Worm (Caenorhabditis elegans) whole organism, L4 larva: ENCODE data around the gene R08A2.1.

ENCODE experiments used
- D1046.2 ChIP-seq: fragments of 200-800 bp; sonication (Bioruptor generic); IDR thresholded peaks from 2 replicates; pipeline ENCODE4 v1.3.6; 2022; ENCODE audit warnings: missing genetic modification characterization, missing compliant biosample characterization
- F49E8.2 ChIP-seq: sonication (generic microtip); optimal IDR thresholded peaks from 2 replicates; lab custom pipeline; 2016; ENCODE audit warnings: missing compliant biosample characterization, mild to moderate bottlenecking, missing genetic modification characterization, borderline replicate concordance
- T20F7.1 ChIP-seq: fragments of 200-800 bp; sonication (Bioruptor generic); optimal IDR thresholded peaks from 2 replicates; lab custom pipeline; 2018; ENCODE audit warnings: mild to moderate bottlenecking, missing genetic modification characterization, missing compliant biosample characterization
- T26A8.4 ChIP-seq: fragments of 200-800 bp; sonication (Bioruptor generic); IDR thresholded peaks from 2 replicates; pipeline ENCODE4 v1.3.6; 2022; ENCODE audit warnings: missing genetic modification characterization, missing compliant biosample characterization
- Y48G9A.11 ChIP-seq: fragments of 200-800 bp; sonication (Bioruptor generic); IDR thresholded peaks from 2 replicates; pipeline ENCODE4 v1.3.6; 2022; ENCODE audit warnings: missing genetic modification reagents, missing genetic modification characterization, missing compliant biosample characterization
- Y75B8A.6 ChIP-seq: fragments of 200-800 bp; sonication (Bioruptor generic); IDR thresholded peaks from 2 replicates; pipeline ENCODE4 v1.3.6; 2022; ENCODE audit warnings: missing genetic modification reagents, missing genetic modification characterization, missing compliant biosample characterization
- aha-1 ChIP-seq: fragments of 150-350 bp; peaks from one replicate; lab custom pipeline; 2014; ENCODE audit warnings: missing biosample characterization, missing genetic modification characterization
- aly-2 ChIP-seq: sonication (generic microtip); optimal IDR thresholded peaks from 2 replicates; lab custom pipeline; 2018; ENCODE audit warnings: missing biosample characterization, missing genetic modification characterization
- ama-1 ChIP-seq: fragments of 150-350 bp; optimal IDR thresholded peaks from 2 replicates; lab custom pipeline; 2014; ENCODE audit warnings: inconsistent platforms, mixed read lengths
- ceh-20 ChIP-seq: fragments of 200-800 bp; sonication (Bioruptor generic); IDR thresholded peaks from 2 replicates; pipeline ENCODE4 v1.3.6; 2022; ENCODE audit warnings: missing genetic modification reagents, missing genetic modification characterization, missing compliant biosample characterization
- ceh-32 ChIP-seq: sonication (generic microtip); optimal IDR thresholded peaks from 2 replicates; lab custom pipeline; 2016; ENCODE audit warnings: mild to moderate bottlenecking, missing genetic modification characterization, missing compliant biosample characterization; ENCODE audit not compliant: poor library complexity
- ceh-44 ChIP-seq: fragments of 200-800 bp; sonication (Bioruptor generic); IDR thresholded peaks from 2 replicates; pipeline ENCODE4 v1.3.6; 2022; ENCODE audit warnings: missing genetic modification reagents, missing genetic modification characterization, missing compliant biosample characterization
- cey-2 ChIP-seq: sonication (generic microtip); optimal IDR thresholded peaks from 3 replicates; lab custom pipeline; 2017; ENCODE audit warnings: missing genetic modification characterization, mild to moderate bottlenecking, missing compliant biosample characterization, antibody characterized with exemption, borderline replicate concordance; ENCODE audit not compliant: insufficient read depth
- daf-16 ChIP-seq, 3 experiments: sonication (generic microtip); optimal IDR thresholded peaks; 2 replicates each; lab custom pipeline; 2016 to 2017; ENCODE audit warnings: missing genetic modification characterization in 3 of 3, missing genetic modification reagents in 3 of 3, mild to moderate bottlenecking in 2 of 3, missing compliant biosample characterization in 2 of 3, missing biosample characterization in 1 of 3, moderate library complexity in 1 of 3
- daf-19 ChIP-seq: fragments of 200-800 bp; sonication (Bioruptor generic); conservative IDR thresholded peaks from 2 replicates; pipeline ENCODE4 v1.3.6; 2022; ENCODE audit warnings: missing genetic modification characterization, missing compliant biosample characterization
- daf-8 ChIP-seq: fragments of 200-800 bp; sonication (Bioruptor generic); IDR thresholded peaks from 2 replicates; pipeline ENCODE4 v1.3.6; 2022; ENCODE audit warnings: missing genetic modification characterization, missing compliant biosample characterization
- duxl-1 ChIP-seq: sonication (generic microtip); optimal IDR thresholded peaks from 2 replicates; lab custom pipeline; 2016; ENCODE audit warnings: mild to moderate bottlenecking, missing genetic modification characterization, moderate library complexity, missing compliant biosample characterization; ENCODE audit not compliant: poor library complexity
- egl-43 ChIP-seq: fragments of 200-800 bp; sonication (Bioruptor generic); IDR thresholded peaks from 2 replicates; pipeline ENCODE4 v1.3.6; 2022; ENCODE audit warnings: missing genetic modification reagents, missing genetic modification characterization, missing compliant biosample characterization
- fos-1 ChIP-seq: fragments of 150-350 bp; optimal IDR thresholded peaks from 2 replicates; lab custom pipeline; 2014; ENCODE audit warnings: missing biosample characterization, missing genetic modification characterization
- hif-1 ChIP-seq, 2 experiments: sonication (generic microtip); optimal IDR thresholded peaks; 2 replicates each; lab custom pipeline; 2016 to 2017; ENCODE audit warnings: missing compliant biosample characterization in 2 of 2, missing genetic modification characterization in 2 of 2, missing genetic modification reagents in 2 of 2, missing genotype in 2 of 2, mild to moderate bottlenecking in 1 of 2
- hlh-30 ChIP-seq: sonication (generic microtip); optimal IDR thresholded peaks from 2 replicates; lab custom pipeline; 2017; ENCODE audit warnings: antibody characterized with exemption, mild to moderate bottlenecking, missing genetic modification characterization, missing compliant biosample characterization; ENCODE audit not compliant: insufficient read depth
- jun-1 ChIP-seq: fragments of 150-350 bp; optimal IDR thresholded peaks from 2 replicates; lab custom pipeline; 2014; ENCODE audit warnings: missing biosample characterization, missing genetic modification reagents, missing genetic modification characterization
- lin-13 ChIP-seq: fragments of 150-350 bp; optimal IDR thresholded peaks from 2 replicates; lab custom pipeline; 2014; ENCODE audit warnings: missing biosample characterization, missing genetic modification reagents, missing genetic modification characterization
- lin-15B ChIP-seq: fragments of 150-350 bp; sonication (generic microtip); optimal IDR thresholded peaks from 3 replicates; lab custom pipeline; 2014; ENCODE audit warnings: missing biosample characterization, missing genetic modification characterization
- lin-38 ChIP-seq: fragments of 200-800 bp; sonication (Bioruptor generic); IDR thresholded peaks from 2 replicates; pipeline ENCODE4 v1.3.6; 2022; ENCODE audit warnings: missing genetic modification reagents, missing genetic modification characterization, missing compliant biosample characterization
- madf-5 ChIP-seq, 2 experiments: fragments of 200-800 bp; sonication (Bioruptor generic); IDR thresholded peaks; 2 replicates each; pipeline ENCODE4 v1.3.6; 2022; ENCODE audit warnings: missing compliant biosample characterization in 2 of 2, missing genetic modification characterization in 2 of 2
- mdl-1 ChIP-seq, 2 experiments: fragments of 150-350 bp in 1 of 2; sonication (generic microtip) in 1 of 2; optimal IDR thresholded peaks; 2 replicates each; lab custom pipeline; 2014 to 2017; ENCODE audit warnings: missing biosample characterization in 2 of 2, missing genetic modification characterization in 2 of 2
- mdt-29 ChIP-seq: fragments of 200-800 bp; sonication (Bioruptor generic); IDR thresholded peaks from 2 replicates; pipeline ENCODE4 v1.3.6; 2022; ENCODE audit warnings: missing genetic modification reagents, missing genetic modification characterization, missing compliant biosample characterization
- mep-1 ChIP-seq: fragments of 150-350 bp; sonication (generic microtip); optimal IDR thresholded peaks from 3 replicates; lab custom pipeline; 2014; ENCODE audit warnings: missing biosample characterization, missing genetic modification characterization
- mes-2 ChIP-seq: sonication (generic microtip); optimal IDR thresholded peaks from 2 replicates; lab custom pipeline; 2016; ENCODE audit warnings: missing genotype, mild to moderate bottlenecking, missing genetic modification characterization, missing compliant biosample characterization; ENCODE audit not compliant: poor library complexity, severe bottlenecking
- nhr-11 ChIP-seq: fragments of 150-350 bp; optimal IDR thresholded peaks from 2 replicates; lab custom pipeline; 2014; ENCODE audit warnings: missing biosample characterization, missing genetic modification characterization
- nhr-237 ChIP-seq: sonication (generic microtip); optimal IDR thresholded peaks from 2 replicates; lab custom pipeline; 2017; ENCODE audit warnings: missing biosample characterization, missing genetic modification characterization
- nhr-28 ChIP-seq: fragments of 150-350 bp; optimal IDR thresholded peaks from 2 replicates; lab custom pipeline; 2014; ENCODE audit warnings: missing biosample characterization, missing genetic modification characterization
- nhr-41 ChIP-seq: fragments of 200-800 bp; sonication (Bioruptor generic); IDR thresholded peaks from 2 replicates; pipeline ENCODE4 v1.3.6; 2022; ENCODE audit warnings: missing genetic modification reagents, missing genetic modification characterization, missing compliant biosample characterization
- nhr-6 ChIP-seq: fragments of 150-350 bp; optimal IDR thresholded peaks from 2 replicates; lab custom pipeline; 2014; ENCODE audit warnings: missing biosample characterization, missing genetic modification characterization
- nhr-76 ChIP-seq: fragments of 150-350 bp; optimal IDR thresholded peaks from 2 replicates; lab custom pipeline; 2014; ENCODE audit warnings: missing biosample characterization, missing genetic modification characterization
- nhr-77 ChIP-seq: fragments of 150-350 bp; optimal IDR thresholded peaks from 2 replicates; lab custom pipeline; 2014; ENCODE audit warnings: missing biosample characterization, missing genetic modification characterization
- php-3 ChIP-seq: fragments of 200-800 bp; sonication (Bioruptor generic); IDR thresholded peaks from 2 replicates; pipeline ENCODE4 v1.3.6; 2022; ENCODE audit warnings: missing genetic modification reagents, missing genetic modification characterization, missing compliant biosample characterization
- pqm-1 ChIP-seq: sonication (generic microtip); optimal IDR thresholded peaks from 2 replicates; lab custom pipeline; 2017; ENCODE audit warnings: missing biosample characterization, missing genetic modification characterization
- rbr-2 ChIP-seq: sonication (generic microtip); optimal IDR thresholded peaks from 2 replicates; lab custom pipeline; 2016; ENCODE audit warnings: missing genotype, missing genetic modification characterization, missing compliant biosample characterization
- saeg-2 ChIP-seq: fragments of 200-800 bp; sonication (Bioruptor generic); IDR thresholded peaks from 2 replicates; pipeline ENCODE4 v1.3.6; 2022; ENCODE audit warnings: missing genetic modification reagents, missing genetic modification characterization, missing compliant biosample characterization
- sdz-12 ChIP-seq: fragments of 200-800 bp; sonication (Bioruptor generic); optimal IDR thresholded peaks from 2 replicates; lab custom pipeline; 2018; ENCODE audit warnings: mild to moderate bottlenecking, missing genetic modification characterization, missing compliant biosample characterization
- set-16 ChIP-seq: fragments of 200-800 bp; sonication (Bioruptor generic); IDR thresholded peaks from 2 replicates; pipeline ENCODE4 v1.3.6; 2022; ENCODE audit warnings: missing genetic modification reagents, missing genetic modification characterization, missing compliant biosample characterization
- snpc-4 ChIP-seq: fragments of 150-350 bp; optimal IDR thresholded peaks from 2 replicates; lab custom pipeline; 2014; ENCODE audit warnings: missing biosample characterization, missing genetic modification characterization
- unc-130 ChIP-seq: sonication (generic microtip); optimal IDR thresholded peaks from 2 replicates; lab custom pipeline; 2016; ENCODE audit warnings: missing genetic modification reagents, missing genetic modification characterization, missing compliant biosample characterization
- zfp-3 ChIP-seq: fragments of 200-800 bp; sonication (Bioruptor generic); conservative IDR thresholded peaks from 2 replicates; pipeline ENCODE4 v1.3.6; 2022; ENCODE audit warnings: missing genetic modification reagents, missing genetic modification characterization, missing compliant biosample characterization

Gene R08A2.1

DNA sequence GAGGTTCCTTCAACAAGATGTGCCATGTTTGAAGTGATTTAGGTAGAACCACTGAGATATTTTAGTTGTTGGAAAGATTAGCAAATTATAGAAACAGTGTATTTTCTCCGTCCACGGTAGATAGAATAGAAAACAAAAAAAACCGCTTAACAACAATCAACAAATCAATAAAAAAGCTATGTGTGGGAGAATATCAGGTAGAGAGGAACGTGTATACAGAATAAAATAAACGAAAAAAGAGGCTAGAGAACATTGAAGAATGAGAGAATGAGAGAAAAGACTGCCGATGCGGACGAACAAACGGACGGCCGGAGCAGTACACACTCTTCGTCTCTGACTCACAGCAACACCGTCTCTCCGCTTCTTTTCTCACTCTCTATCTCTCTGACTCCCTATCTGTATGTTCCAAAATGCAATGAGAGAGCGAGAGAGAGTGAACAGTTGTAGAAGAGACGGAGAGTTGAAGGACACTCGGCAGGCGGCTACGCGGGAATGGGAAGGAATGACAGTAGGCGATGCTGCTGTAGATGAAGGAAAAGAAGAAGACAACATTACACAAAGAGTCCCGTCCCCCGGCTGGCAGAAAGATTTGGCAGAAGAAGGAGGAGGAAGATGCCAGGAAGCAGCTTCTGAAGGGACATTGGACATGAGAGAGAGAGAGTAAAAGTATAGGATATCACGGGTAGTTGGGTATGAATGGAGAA is 22.6 kb downstream of the R08A2.1 start, which contains the start of gene unc-112 (continued):
- peak; percentile 98 for TF ChIP-seq nhr-6 (tag; lab: Kevin White, UChicago)
- TF ChIP-seq nhr-237: no peak
- TF ChIP-seq sdz-12 (GFP tag; lab: Kevin White, UChicago): no peak
- no peak for TF ChIP-seq saeg-2 (GFP tag; lab: Robert Waterston, UW)
- peak; percentile 24 for TF ChIP-seq cey-2 (tag; lab: Kevin White, UChicago)
- TF ChIP-seq lin-13 (GFP tag; lab: Kevin White, UChicago): peak; percentile 58
- TF ChIP-seq egl-43 (GFP tag; lab: Robert Waterston, UW): peak; percentile 70; the same call in 1 of the 2 replicates
- TF ChIP-seq madf-5 (GFP tag; IDR thresholded peaks at IDR 0.05; lab: Robert Waterston, UW): 0 out of 4 replicates have a peak, but pooled peaks of 1 of the 2 experiments have one; percentile 9
- TF ChIP-seq ceh-20 (GFP tag; lab: Robert Waterston, UW): no peak
- peak; percentile 90 for TF ChIP-seq nhr-28 (tag; lab: Kevin White, UChicago)
- TF ChIP-seq aly-2 (tag; lab: Kevin White, UChicago): no peak
- no peak for TF ChIP-seq fos-1 (tag; lab: Kevin White, UChicago)
- peak; percentile 54 for TF ChIP-seq nhr-77
- peak; percentile 43 for TF ChIP-seq duxl-1 (tag; lab: Kevin White, UChicago)
- TF ChIP-seq daf-8 (GFP tag; lab: Robert Waterston, UW): no peak
- no peak for TF ChIP-seq daf-19 (GFP tag; lab: Robert Waterston, UW)
- TF ChIP-seq nhr-41 (GFP tag; lab: Robert Waterston, UW): no peak
- peak; percentile 24; the same call in 1 of the 2 replicates for TF ChIP-seq T26A8.4 (GFP tag; lab: Robert Waterston, UW)
- no peak for TF ChIP-seq D1046.2 (GFP tag; lab: Robert Waterston, UW)
- TF ChIP-seq mdt-29 (GFP tag; lab: Robert Waterston, UW): no peak
- TF ChIP-seq php-3: no peak
- TF ChIP-seq daf-16 (GFP tag; optimal IDR thresholded peaks at IDR 0.05; lab: Kevin White, UChicago): peak in 1 of 2 experiments; percentile 71
- TF ChIP-seq daf-16 (tag; optimal IDR thresholded peaks at IDR 0.05; lab: Kevin White, UChicago): no peak
- peak in 1 of 2 experiments; percentile 68 for TF ChIP-seq hif-1 (tag; optimal IDR thresholded peaks at IDR 0.05; lab: Kevin White, UChicago)
- no peak for TF ChIP-seq F49E8.2 (tag; lab: Kevin White, UChicago)
- peak; percentile 45 for TF ChIP-seq jun-1 (tag; lab: Kevin White, UChicago)
- no peak for TF ChIP-seq Y75B8A.6 (GFP tag; lab: Robert Waterston, UW)
- TF ChIP-seq lin-38 (GFP tag; lab: Robert Waterston, UW): peak; percentile 64
- peak; percentile 69 for TF ChIP-seq rbr-2 (tag; lab: Kevin White, UChicago)
- no peak for TF ChIP-seq ceh-32 (tag; lab: Kevin White, UChicago)
- peak; percentile 45 for TF ChIP-seq set-16 (GFP tag; lab: Robert Waterston, UW)
- no peak for TF ChIP-seq snpc-4 (tag; lab: Kevin White, UChicago)
- no peak for TF ChIP-seq ama-1 (lab: Kevin White, UChicago)
- peak; percentile 94 for TF ChIP-seq mep-1 (tag; lab: Kevin White, UChicago)
- TF ChIP-seq ceh-44: no peak
- TF ChIP-seq pqm-1: peak; percentile 84
- peak; percentile 67 for TF ChIP-seq hlh-30 (tag; lab: Kevin White, UChicago)
- TF ChIP-seq T20F7.1 (GFP tag; lab: Kevin White, UChicago): no peak
- TF ChIP-seq mes-2 (tag; lab: Kevin White, UChicago): peak; percentile 61
- TF ChIP-seq lin-15B: no peak
- no peak for TF ChIP-seq unc-130
- TF ChIP-seq nhr-76 (tag; lab: Kevin White, UChicago): no peak
- peak; percentile 83 for TF ChIP-seq nhr-11 (tag; lab: Kevin White, UChicago)
- peak; percentile 98 for TF ChIP-seq aha-1
- TF ChIP-seq Y48G9A.11 (GFP tag; lab: Robert Waterston, UW): no peak
- no peak for TF ChIP-seq zfp-3 (GFP tag; lab: Robert Waterston, UW)
- TF ChIP-seq mdl-1 (tag; optimal IDR thresholded peaks at IDR 0.05; lab: Kevin White, UChicago): peak in 1 of 2 experiments; percentile 77
